Fruit fly (Drosophila melanogaster) whole organism, embryonic: ENCODE measurements around the gene Atg2.
A peak's percentile ranks its signal among the peaks of the same experiment; 100 is the strongest.

Source experiments
- Atf6 ChIP-seq: fragments of 200-800 bp; sonication (Bioruptor generic); IDR thresholded peaks from 2 replicates; pipeline ENCODE4 v1.3.6; 2022; ENCODE audit warnings: missing biosample characterization, missing genetic modification characterization
- B-H2 ChIP-seq: fragments of 200-800 bp; sonication (Bioruptor generic); optimal IDR thresholded peaks from 2 replicates; lab custom pipeline; 2018; ENCODE audit warnings: missing biosample characterization, mild to moderate bottlenecking, missing genetic modification characterization
- CG11093 ChIP-seq: fragments of 200-800 bp; sonication (Bioruptor generic); IDR thresholded peaks from 3 replicates; pipeline ENCODE4 v1.3.6; 2022; ENCODE audit warnings: missing biosample characterization, missing genetic modification characterization
- CG11695 ChIP-seq: fragments of 200-800 bp; sonication (Bioruptor generic); IDR thresholded peaks from 3 replicates; pipeline ENCODE4 v1.3.6; 2022; ENCODE audit warnings: missing biosample characterization, missing genetic modification characterization
- CG12104 ChIP-seq: fragments of 200-800 bp; sonication (Bioruptor generic); optimal IDR thresholded peaks from 3 replicates; lab custom pipeline; 2016; ENCODE audit warnings: missing biosample characterization, missing genetic modification characterization
- CG13894 ChIP-seq: fragments of 200-800 bp; sonication (Bioruptor generic); optimal IDR thresholded peaks from 3 replicates; lab custom pipeline; 2018; ENCODE audit warnings: missing biosample characterization, mild to moderate bottlenecking, missing genetic modification characterization, moderate library complexity
- CG17359 ChIP-seq: fragments of 200-800 bp; sonication (Bioruptor generic); optimal IDR thresholded peaks from 3 replicates; lab custom pipeline; 2018; ENCODE audit warnings: missing biosample characterization, mild to moderate bottlenecking, missing genetic modification characterization, moderate library complexity
- CG17568 ChIP-seq: fragments of 200-800 bp; sonication (Bioruptor generic); optimal IDR thresholded peaks from 2 replicates; lab custom pipeline; 2018; ENCODE audit warnings: missing biosample characterization, mild to moderate bottlenecking, missing genetic modification characterization, moderate library complexity
- CG2678 ChIP-seq: fragments of 200-800 bp; sonication (Bioruptor generic); optimal IDR thresholded peaks from 3 replicates; lab custom pipeline; 2019; ENCODE audit warnings: missing biosample characterization, mild to moderate bottlenecking, missing genetic modification characterization, moderate library complexity
- CG34376 ChIP-seq: fragments of 200-800 bp; sonication (Bioruptor generic); optimal IDR thresholded peaks from 2 replicates; lab custom pipeline; 2018; ENCODE audit warnings: missing biosample characterization, mild to moderate bottlenecking, missing genetic modification characterization
- CG6683 ChIP-seq: fragments of 200-800 bp; sonication (Bioruptor generic); optimal IDR thresholded peaks from 2 replicates; lab custom pipeline; 2017; ENCODE audit warnings: missing biosample characterization, mild to moderate bottlenecking, missing genetic modification characterization, missing genetic modification reagents
- CG7786 ChIP-seq: fragments of 200-800 bp; sonication (Bioruptor generic); optimal IDR thresholded peaks from 2 replicates; lab custom pipeline; 2016; ENCODE audit warnings: missing biosample characterization, missing genetic modification characterization
- CTCF ChIP-seq: fragments of 200-800 bp; sonication (Bioruptor generic); optimal IDR thresholded peaks from 2 replicates; lab custom pipeline; 2017; ENCODE audit warnings: missing biosample characterization, mild to moderate bottlenecking, missing genetic modification characterization, moderate library complexity
- Dip2 ChIP-seq: fragments of 200-800 bp; sonication (Bioruptor generic); IDR thresholded peaks from 2 replicates; pipeline ENCODE4 v1.3.6; 2022; ENCODE audit warnings: missing biosample characterization, missing genetic modification characterization
- Dp ChIP-seq: fragments of 200-800 bp; sonication (Bioruptor generic); optimal IDR thresholded peaks from 2 replicates; lab custom pipeline; 2018; ENCODE audit warnings: missing biosample characterization, mild to moderate bottlenecking, missing genetic modification characterization, moderate library complexity
- ERR ChIP-seq: fragments of 200-800 bp; sonication (Bioruptor generic); optimal IDR thresholded peaks from 2 replicates; lab custom pipeline; 2016; ENCODE audit warnings: missing biosample characterization, missing genetic modification characterization
- Ets97D ChIP-seq: fragments of 200-800 bp; sonication (Bioruptor generic); optimal IDR thresholded peaks from 3 replicates; lab custom pipeline; 2016; ENCODE audit warnings: missing biosample characterization, missing genetic modification characterization
- Fer1 ChIP-seq: fragments of 200-800 bp; sonication (Bioruptor generic); optimal IDR thresholded peaks from 2 replicates; lab custom pipeline; 2017; ENCODE audit warnings: missing biosample characterization, mild to moderate bottlenecking, missing genetic modification characterization
- GATAe ChIP-seq: fragments of 200-800 bp; sonication (Bioruptor generic); conservative IDR thresholded peaks from 2 replicates; pipeline ENCODE4 v1.3.6; 2022; ENCODE audit warnings: missing biosample characterization, missing genetic modification characterization
- Hmx ChIP-seq: fragments of 200-800 bp; sonication (Bioruptor generic); optimal IDR thresholded peaks from 2 replicates; lab custom pipeline; 2016; ENCODE audit warnings: missing biosample characterization, missing genetic modification characterization
- Hsf ChIP-seq: fragments of 200-800 bp; sonication (Bioruptor generic); optimal IDR thresholded peaks from 3 replicates; lab custom pipeline; 2016; ENCODE audit warnings: missing biosample characterization, missing genetic modification characterization
- Lim3 ChIP-seq: fragments of 200-800 bp; sonication (Bioruptor generic); IDR thresholded peaks from 2 replicates; pipeline ENCODE4 v1.3.6; 2022; ENCODE audit warnings: missing biosample characterization, missing genetic modification characterization
- Med ChIP-seq: fragments of 200-800 bp; sonication (Bioruptor generic); peaks from one replicate; lab custom pipeline; 2016; ENCODE audit warnings: missing biosample characterization, missing genetic modification characterization, mild to moderate bottlenecking, inconsistent platforms, moderate library complexity
- Rfx ChIP-seq: fragments of 200-800 bp; sonication (Bioruptor generic); IDR thresholded peaks from 2 replicates; pipeline ENCODE4 v1.3.6; 2022; ENCODE audit warnings: missing biosample characterization, missing genetic modification characterization
- Vsx1 ChIP-seq: fragments of 200-800 bp; sonication (Bioruptor generic); optimal IDR thresholded peaks from 2 replicates; lab custom pipeline; 2017; ENCODE audit warnings: missing biosample characterization, mild to moderate bottlenecking, missing genetic modification characterization, missing genetic modification reagents
- ash1 ChIP-seq: fragments of 200-800 bp; sonication (Bioruptor generic); optimal IDR thresholded peaks from 2 replicates; lab custom pipeline; 2018; ENCODE audit warnings: missing biosample characterization, mild to moderate bottlenecking, missing genetic modification characterization
- caup ChIP-seq: fragments of 200-800 bp; sonication (Bioruptor generic); optimal IDR thresholded peaks from 3 replicates; lab custom pipeline; 2017; ENCODE audit warnings: missing biosample characterization, mild to moderate bottlenecking, missing genetic modification characterization, moderate library complexity; ENCODE audit not compliant: severe bottlenecking
- chinmo ChIP-seq: fragments of 200-800 bp; sonication (Bioruptor generic); IDR thresholded peaks from 4 replicates; pipeline ENCODE4 v1.3.6; 2022; ENCODE audit warnings: missing biosample characterization, missing genetic modification characterization; ENCODE audit not compliant: partially characterized antibody
- dan ChIP-seq: fragments of 200-800 bp; sonication (Bioruptor generic); IDR thresholded peaks from 2 replicates; pipeline ENCODE4 v1.3.6; 2022; ENCODE audit warnings: missing biosample characterization, missing genetic modification characterization
- eve ChIP-seq, 2 experiments: fragments of >200 bp; optimal IDR thresholded peaks; 2 replicates each; lab custom pipeline; 2017; ENCODE audit warnings: missing biosample characterization in 2 of 2, missing genetic modification characterization in 2 of 2
- exex ChIP-seq: fragments of 200-800 bp; sonication (Bioruptor generic); optimal IDR thresholded peaks from 4 replicates; lab custom pipeline; 2018; ENCODE audit warnings: missing biosample characterization, mild to moderate bottlenecking, missing genetic modification characterization, moderate library complexity
- fd96Cb ChIP-seq: fragments of 200-800 bp; sonication (Bioruptor generic); optimal IDR thresholded peaks from 2 replicates; lab custom pipeline; 2018; ENCODE audit warnings: missing biosample characterization, mild to moderate bottlenecking, missing genetic modification characterization, moderate library complexity
- ftz-f1 ChIP-seq: fragments of 200-800 bp; sonication (Bioruptor generic); optimal IDR thresholded peaks from 2 replicates; lab custom pipeline; 2016; ENCODE audit warnings: missing biosample characterization, missing genetic modification characterization
- gro ChIP-seq: fragments of 200-800 bp; sonication (Bioruptor generic); optimal IDR thresholded peaks from 2 replicates; lab custom pipeline; 2016; ENCODE audit warnings: missing biosample characterization, missing genetic modification characterization
- hkb ChIP-seq, 2 experiments: fragments of 200-800 bp in 1 of 2; fragments of >200 bp in 1 of 2; sonication (Bioruptor generic) in 1 of 2; IDR thresholded peaks in 1 of 2; optimal IDR thresholded peaks in 1 of 2; 2 replicates each; pipeline versions ENCODE4 v1.3.6 to Lab custom; 2017 to 2022; ENCODE audit warnings: missing biosample characterization in 1 of 2, missing genetic modification characterization in 1 of 2
- klu ChIP-seq: fragments of 200-800 bp; sonication (Bioruptor generic); IDR thresholded peaks from 2 replicates; pipeline ENCODE4 v1.3.6; 2022; ENCODE audit warnings: missing biosample characterization, missing genetic modification characterization
- lab ChIP-seq: fragments of 200-800 bp; sonication (Bioruptor generic); optimal IDR thresholded peaks from 3 replicates; lab custom pipeline; 2017; ENCODE audit warnings: missing biosample characterization, missing genetic modification characterization, mild to moderate bottlenecking, moderate library complexity, missing genetic modification reagents
- mirr ChIP-seq: fragments of 200-800 bp; sonication (Bioruptor generic); optimal IDR thresholded peaks from 3 replicates; lab custom pipeline; 2018; ENCODE audit warnings: missing biosample characterization, mild to moderate bottlenecking, missing genetic modification characterization
- pb ChIP-seq: fragments of 200-800 bp; sonication (Bioruptor generic); optimal IDR thresholded peaks from 3 replicates; lab custom pipeline; 2016; ENCODE audit warnings: missing biosample characterization, missing genetic modification characterization
- psq ChIP-seq: fragments of 200-800 bp; sonication (Bioruptor generic); optimal IDR thresholded peaks from 2 replicates; lab custom pipeline; 2017; ENCODE audit warnings: missing biosample characterization, missing genetic modification characterization
- sd ChIP-seq: fragments of 200-800 bp; sonication (Bioruptor generic); optimal IDR thresholded peaks from 3 replicates; lab custom pipeline; 2018; ENCODE audit warnings: missing biosample characterization, mild to moderate bottlenecking, missing genetic modification characterization, moderate library complexity
- sens ChIP-seq: fragments of 200-800 bp; sonication (Bioruptor generic); peaks from one replicate; lab custom pipeline; 2016; ENCODE audit warnings: missing biosample characterization, missing genetic modification characterization
- sug ChIP-seq: fragments of 200-800 bp; optimal IDR thresholded peaks from 2 replicates; lab custom pipeline; 2019; ENCODE audit warnings: missing biosample characterization, mild to moderate bottlenecking, missing genetic modification characterization, moderate library complexity
- tap ChIP-seq: fragments of 200-800 bp; optimal IDR thresholded peaks from 3 replicates; lab custom pipeline; 2019; ENCODE audit warnings: missing biosample characterization, mild to moderate bottlenecking, missing genetic modification characterization, moderate library complexity
- tgo ChIP-seq: fragments of 200-800 bp; sonication (Bioruptor generic); IDR thresholded peaks from 3 replicates; pipeline ENCODE4 v1.3.6; 2022; ENCODE audit warnings: missing biosample characterization, missing genetic modification characterization
- tup ChIP-seq: fragments of 200-800 bp; sonication (Bioruptor generic); optimal IDR thresholded peaks from 2 replicates; lab custom pipeline; 2016; ENCODE audit warnings: missing biosample characterization, mild to moderate bottlenecking, missing genetic modification characterization, moderate library complexity
- vvl ChIP-seq: fragments of 200-800 bp; sonication (Bioruptor generic); IDR thresholded peaks from 2 replicates; pipeline ENCODE4 v1.3.6; 2022; ENCODE audit warnings: missing biosample characterization, missing genetic modification characterization
- zf30C ChIP-seq: fragments of 200-800 bp; sonication (Bioruptor generic); optimal IDR thresholded peaks from 3 replicates; lab custom pipeline; 2018; ENCODE audit warnings: missing biosample characterization, mild to moderate bottlenecking, missing genetic modification characterization
- zfh1 ChIP-seq: fragments of 200-800 bp; sonication (Bioruptor generic); IDR thresholded peaks from 3 replicates; pipeline ENCODE4 v1.3.6; 2022; ENCODE audit warnings: missing biosample characterization, missing genetic modification characterization

The Atg2 gene

dm6 chr3L:2808278-2808892, 34.2 kb downstream of the Atg2 start (continued):
- TF ChIP-seq zf30C (GFP tag; lab: Kevin White, UChicago) (no peak), B-H2 (no peak), psq (GFP tag; lab: Kevin White, UChicago) (peak; percentile 75), Ets97D (GFP tag; lab: Kevin White, UChicago) (no peak), Dip2 (GFP tag; lab: Robert Waterston, UW) (no peak), Dp (GFP tag; lab: Kevin White, UChicago) (no peak), Hsf (GFP tag; lab: Kevin White, UChicago) (no peak), vvl (GFP tag; lab: Robert Waterston, UW) (peak; percentile 29; the same call in 1 of the 2 replicates), CG12104 (GFP tag; lab: Kevin White, UChicago) (no peak), klu (GFP tag; lab: Robert Waterston, UW) (no peak)
- TF ChIP-seq, all 482 proteins: peak for 60

dm6 chr3L:2809767-2810166, 35.6 kb downstream of the Atg2 start:
- TF ChIP-seq CG17568 (GFP tag; lab: Kevin White, UChicago) (no peak), Hmx (GFP tag; lab: Kevin White, UChicago) (no peak), Fer1 (GFP tag; lab: Kevin White, UChicago) (no peak), sens (GFP tag; lab: Kevin White, UChicago) (no peak), tup (GFP tag; lab: Kevin White, UChicago) (no peak), ERR (GFP tag; lab: Kevin White, UChicago) (no peak), gro (GFP tag; lab: Kevin White, UChicago) (no peak), CG6683 (GFP tag; lab: Kevin White, UChicago) (no peak), CG2678 (tag; lab: Kevin White, UChicago) (peak; percentile 9), sug (tag; lab: Kevin White, UChicago) (peak; percentile 69), Vsx1 (GFP tag; lab: Kevin White, UChicago) (peak; percentile 10), CTCF (no peak), caup (GFP tag; lab: Kevin White, UChicago) (peak; percentile 11), fd96Cb (tag; lab: Kevin White, UChicago) (no peak), CG7786 (no peak), dan (GFP tag; lab: Robert Waterston, UW) (no peak), Med (GFP tag; lab: Kevin White, UChicago) (peak; percentile 25), CG34376 (GFP tag; lab: Kevin White, UChicago) (peak; percentile 65), CG11093 (GFP tag; lab: Robert Waterston, UW) (no peak), GATAe (GFP tag; lab: Robert Waterston, UW) (0 out of 2 replicates have a peak, but pooled peaks have one; percentile 13), hkb (optimal IDR thresholded peaks at IDR 0.05; lab: Kevin White, UChicago) (no peak), hkb (GFP tag; IDR thresholded peaks at IDR 0.05; lab: Robert Waterston, UW) (no peak), mirr (GFP tag; lab: Kevin White, UChicago) (peak; percentile 39), CG13894 (peak; percentile 23), exex (tag; lab: Kevin White, UChicago) (peak; percentile 61), ash1 (no peak), pb (GFP tag; lab: Kevin White, UChicago) (no peak), tgo (GFP tag; lab: Robert Waterston, UW) (no peak), Rfx (no peak), lab (GFP tag; lab: Kevin White, UChicago) (peak; percentile 20), ftz-f1 (GFP tag; lab: Kevin White, UChicago) (peak; percentile 3), tap (tag; lab: Kevin White, UChicago) (no peak), eve (GFP tag; optimal IDR thresholded peaks at IDR 0.05; lab: Kevin White, UChicago) (peak in 1 of 2 experiments; percentile 6), CG11695 (GFP tag; lab: Robert Waterston, UW) (no peak), CG17359 (no peak), zfh1 (GFP tag; lab: Robert Waterston, UW) (no peak), sd (peak; percentile 26), chinmo (GFP tag; lab: Robert Waterston, UW) (peak; percentile 84; the same call in 1 of the 4 replicates), Atf6 (GFP tag; lab: Robert Waterston, UW) (0 out of 2 replicates have a peak, but pooled peaks have one; percentile 26), Lim3 (GFP tag; lab: Robert Waterston, UW) (peak; percentile 14; the same call in 1 of the 2 replicates)
